Fruit fly (Drosophila melanogaster) whole organism, embryonic: Measurements from ENCODE around the gene CG45079.

Experiments used
- Aef1 ChIP-seq: fragments of 200-800 bp; sonication (Bioruptor generic); IDR thresholded peaks from 3 replicates; pipeline ENCODE4 v1.3.6; 2022; ENCODE audit warnings: missing biosample characterization, missing genetic modification characterization
- Asciz ChIP-seq: fragments of 200-800 bp; sonication (Bioruptor generic); optimal IDR thresholded peaks from 2 replicates; lab custom pipeline; 2017; ENCODE audit warnings: missing biosample characterization, mild to moderate bottlenecking, missing genetic modification characterization, missing genetic modification reagents
- CG10147 ChIP-seq: fragments of 200-800 bp; sonication (Bioruptor generic); optimal IDR thresholded peaks from 2 replicates; lab custom pipeline; 2019; ENCODE audit warnings: missing biosample characterization, mild to moderate bottlenecking, missing genetic modification characterization, moderate library complexity
- CG10462 ChIP-seq: fragments of 200-800 bp; sonication (Bioruptor generic); optimal IDR thresholded peaks from 2 replicates; lab custom pipeline; 2016; ENCODE audit warnings: missing biosample characterization, missing genetic modification characterization
- CG12391 ChIP-seq: fragments of 200-800 bp; sonication (Bioruptor generic); optimal IDR thresholded peaks from 3 replicates; lab custom pipeline; 2018; ENCODE audit warnings: missing biosample characterization, mild to moderate bottlenecking, missing genetic modification characterization, moderate library complexity
- CG13287 ChIP-seq: fragments of 200-800 bp; sonication (Bioruptor generic); IDR thresholded peaks from 2 replicates; pipeline ENCODE4 v1.3.6; 2022; ENCODE audit warnings: missing biosample characterization, missing genetic modification characterization; ENCODE audit not compliant: partially characterized antibody
- CG14014 ChIP-seq: fragments of 200-800 bp; sonication (Bioruptor generic); IDR thresholded peaks from 2 replicates; pipeline ENCODE4 v1.3.6; 2022; ENCODE audit warnings: missing biosample characterization, missing genetic modification characterization
- CG15514 ChIP-seq: fragments of 200-800 bp; sonication (Bioruptor generic); optimal IDR thresholded peaks from 3 replicates; lab custom pipeline; 2017; ENCODE audit warnings: missing biosample characterization, missing genetic modification characterization, mild to moderate bottlenecking, moderate library complexity, missing genetic modification reagents
- CG15601 ChIP-seq: fragments of 200-800 bp; sonication (Bioruptor generic); optimal IDR thresholded peaks from 3 replicates; lab custom pipeline; 2019; ENCODE audit warnings: missing biosample characterization, mild to moderate bottlenecking, missing genetic modification characterization, moderate library complexity
- CG1647 ChIP-seq: fragments of 200-800 bp; sonication (Bioruptor generic); optimal IDR thresholded peaks from 3 replicates; lab custom pipeline; 2016; ENCODE audit warnings: missing biosample characterization, missing genetic modification characterization
- CG16813 ChIP-seq: fragments of 200-800 bp; sonication (Bioruptor generic); IDR thresholded peaks from 3 replicates; pipeline ENCODE4 v1.3.6; 2022; ENCODE audit warnings: missing biosample characterization, missing genetic modification characterization; ENCODE audit not compliant: partially characterized antibody
- CG16815 ChIP-seq: fragments of 200-800 bp; sonication (Bioruptor generic); optimal IDR thresholded peaks from 3 replicates; lab custom pipeline; 2017; ENCODE audit warnings: missing biosample characterization, mild to moderate bottlenecking, missing genetic modification characterization
- CG17328 ChIP-seq: fragments of 200-800 bp; sonication (Bioruptor generic); IDR thresholded peaks from 2 replicates; pipeline ENCODE4 v1.3.6; 2022; ENCODE audit warnings: missing biosample characterization, missing genetic modification characterization
- CG17568 ChIP-seq: fragments of 200-800 bp; sonication (Bioruptor generic); optimal IDR thresholded peaks from 2 replicates; lab custom pipeline; 2018; ENCODE audit warnings: missing biosample characterization, mild to moderate bottlenecking, missing genetic modification characterization, moderate library complexity
- CG18599 ChIP-seq: fragments of 200-800 bp; sonication (Bioruptor generic); optimal IDR thresholded peaks from 3 replicates; lab custom pipeline; 2017; ENCODE audit warnings: missing biosample characterization, missing genetic modification characterization, mild to moderate bottlenecking, moderate library complexity, missing genetic modification reagents
- CG18619 ChIP-seq: fragments of 200-800 bp; sonication (Bioruptor generic); optimal IDR thresholded peaks from 3 replicates; lab custom pipeline; 2017; ENCODE audit warnings: missing biosample characterization, mild to moderate bottlenecking, missing genetic modification characterization
- CG2129 ChIP-seq: fragments of 200-800 bp; sonication (Bioruptor generic); IDR thresholded peaks from 2 replicates; pipeline ENCODE4 v1.3.6; 2022; ENCODE audit warnings: missing biosample characterization, missing genetic modification characterization; ENCODE audit not compliant: partially characterized antibody
- CG2202 ChIP-seq: fragments of 200-800 bp; sonication (Bioruptor generic); optimal IDR thresholded peaks from 2 replicates; lab custom pipeline; 2018; ENCODE audit warnings: missing biosample characterization, mild to moderate bottlenecking, missing genetic modification characterization
- CG31365 ChIP-seq: fragments of 200-800 bp; sonication (Bioruptor generic); optimal IDR thresholded peaks from 2 replicates; lab custom pipeline; 2018; ENCODE audit warnings: missing biosample characterization, mild to moderate bottlenecking, missing genetic modification characterization
- CG3163 ChIP-seq: fragments of 200-800 bp; sonication (Bioruptor generic); optimal IDR thresholded peaks from 3 replicates; lab custom pipeline; 2016; ENCODE audit warnings: missing biosample characterization, missing genetic modification characterization
- CG3838 ChIP-seq: fragments of 200-800 bp; sonication (Bioruptor generic); optimal IDR thresholded peaks from 3 replicates; lab custom pipeline; 2016; ENCODE audit warnings: missing biosample characterization, missing genetic modification characterization
- CG7928 ChIP-seq: fragments of 200-800 bp; sonication (Bioruptor generic); optimal IDR thresholded peaks from 2 replicates; lab custom pipeline; 2017; ENCODE audit warnings: missing biosample characterization, mild to moderate bottlenecking, missing genetic modification characterization
- CG7963 ChIP-seq: fragments of 200-800 bp; sonication (Bioruptor generic); IDR thresholded peaks from 3 replicates; pipeline ENCODE4 v1.3.6; 2022; ENCODE audit warnings: missing biosample characterization, missing genetic modification characterization; ENCODE audit not compliant: partially characterized antibody
- CG8281 ChIP-seq: fragments of 200-800 bp; sonication (Bioruptor generic); optimal IDR thresholded peaks from 2 replicates; lab custom pipeline; 2018; ENCODE audit warnings: missing biosample characterization, mild to moderate bottlenecking, missing genetic modification characterization, moderate library complexity
- Dad ChIP-seq: fragments of 200-800 bp; sonication (Bioruptor generic); optimal IDR thresholded peaks from 3 replicates; lab custom pipeline; 2016; ENCODE audit warnings: missing biosample characterization, missing genetic modification characterization
- Dll ChIP-seq: fragments of 200-800 bp; sonication (Bioruptor generic); IDR thresholded peaks from 4 replicates; pipeline ENCODE4 v1.3.6; 2022; ENCODE audit warnings: missing biosample characterization, missing genetic modification characterization; ENCODE audit not compliant: partially characterized antibody
- HLH3B ChIP-seq: fragments of 200-800 bp; sonication (Bioruptor generic); IDR thresholded peaks from 2 replicates; pipeline ENCODE4 v1.3.6; 2022; ENCODE audit warnings: missing biosample characterization, missing genetic modification characterization
- HLH54F ChIP-seq: fragments of 200-800 bp; sonication (Bioruptor generic); optimal IDR thresholded peaks from 3 replicates; lab custom pipeline; 2016; ENCODE audit warnings: missing biosample characterization, missing genetic modification characterization
- Hr3 ChIP-seq: fragments of 200-800 bp; sonication (Bioruptor generic); optimal IDR thresholded peaks from 3 replicates; lab custom pipeline; 2016; ENCODE audit warnings: missing biosample characterization, missing genetic modification characterization
- Poxn ChIP-seq: fragments of 200-800 bp; sonication (Bioruptor generic); IDR thresholded peaks from 2 replicates; pipeline ENCODE4 v1.3.6; 2022; ENCODE audit warnings: missing biosample characterization, missing genetic modification characterization
- cato ChIP-seq: fragments of 200-800 bp; sonication (Bioruptor generic); optimal IDR thresholded peaks from 2 replicates; lab custom pipeline; 2016; ENCODE audit warnings: missing biosample characterization, missing genetic modification characterization, borderline replicate concordance
- ci ChIP-seq: fragments of 200-800 bp; sonication (Bioruptor generic); IDR thresholded peaks from 3 replicates; pipeline ENCODE4 v1.3.6; 2022; ENCODE audit warnings: missing biosample characterization, missing genetic modification characterization
- croc ChIP-seq: fragments of 200-800 bp; sonication (Bioruptor generic); conservative IDR thresholded peaks from 3 replicates; pipeline ENCODE4 v1.3.6; 2022; ENCODE audit warnings: missing biosample characterization, missing genetic modification characterization
- ems ChIP-seq: fragments of 200-800 bp; sonication (Bioruptor generic); optimal IDR thresholded peaks from 3 replicates; lab custom pipeline; 2016; ENCODE audit warnings: missing biosample characterization, missing genetic modification characterization
- en ChIP-seq: fragments of 200-800 bp; sonication (Bioruptor generic); optimal IDR thresholded peaks from 2 replicates; lab custom pipeline; 2016; ENCODE audit warnings: missing biosample characterization, missing genetic modification characterization
- eyg ChIP-seq: fragments of 200-800 bp; sonication (Bioruptor generic); optimal IDR thresholded peaks from 3 replicates; lab custom pipeline; 2016; ENCODE audit warnings: missing biosample characterization, missing genetic modification characterization
- fd64A ChIP-seq: fragments of 200-800 bp; sonication (Bioruptor generic); optimal IDR thresholded peaks from 3 replicates; lab custom pipeline; 2018; ENCODE audit warnings: missing biosample characterization, mild to moderate bottlenecking, missing genetic modification characterization
- gem ChIP-seq: fragments of 200-800 bp; sonication (Bioruptor generic); optimal IDR thresholded peaks from 2 replicates; lab custom pipeline; 2019; ENCODE audit warnings: missing biosample characterization, mild to moderate bottlenecking, missing genetic modification characterization, moderate library complexity
- grn ChIP-seq: fragments of 200-800 bp; sonication (Bioruptor generic); optimal IDR thresholded peaks from 3 replicates; lab custom pipeline; 2017; ENCODE audit warnings: missing biosample characterization, missing genetic modification characterization
- hkb ChIP-seq, 2 experiments: fragments of 200-800 bp in 1 of 2; fragments of >200 bp in 1 of 2; sonication (Bioruptor generic) in 1 of 2; IDR thresholded peaks in 1 of 2; optimal IDR thresholded peaks in 1 of 2; 2 replicates each; pipeline versions ENCODE4 v1.3.6 to Lab custom; 2017 to 2022; ENCODE audit warnings: missing biosample characterization in 1 of 2, missing genetic modification characterization in 1 of 2
- inv ChIP-seq: fragments of 200-800 bp; sonication (Bioruptor generic); IDR thresholded peaks from 2 replicates; pipeline ENCODE4 v1.3.6; 2022; ENCODE audit warnings: missing biosample characterization, missing genetic modification characterization; ENCODE audit not compliant: partially characterized antibody
- jumu ChIP-seq: fragments of 200-800 bp; sonication (Bioruptor generic); optimal IDR thresholded peaks from 3 replicates; lab custom pipeline; 2016; ENCODE audit warnings: missing biosample characterization, missing genetic modification characterization
- pzg ChIP-seq: fragments of 200-800 bp; sonication (Bioruptor generic); optimal IDR thresholded peaks from 3 replicates; lab custom pipeline; 2018; ENCODE audit warnings: missing biosample characterization, mild to moderate bottlenecking, missing genetic modification characterization, moderate library complexity
- sd ChIP-seq: fragments of 200-800 bp; sonication (Bioruptor generic); optimal IDR thresholded peaks from 3 replicates; lab custom pipeline; 2018; ENCODE audit warnings: missing biosample characterization, mild to moderate bottlenecking, missing genetic modification characterization, moderate library complexity
- seq ChIP-seq: fragments of 200-800 bp; sonication (Bioruptor generic); IDR thresholded peaks from 2 replicates; pipeline ENCODE4 v1.3.6; 2022; ENCODE audit warnings: missing biosample characterization, missing genetic modification characterization
- sisA ChIP-seq: fragments of 200-800 bp; sonication (Bioruptor generic); IDR thresholded peaks from 2 replicates; pipeline ENCODE4 v1.3.6; 2022; ENCODE audit warnings: missing biosample characterization, missing genetic modification characterization
- tap ChIP-seq: fragments of 200-800 bp; optimal IDR thresholded peaks from 3 replicates; lab custom pipeline; 2019; ENCODE audit warnings: missing biosample characterization, mild to moderate bottlenecking, missing genetic modification characterization, moderate library complexity
- tx ChIP-seq: fragments of 200-800 bp; sonication (Bioruptor generic); optimal IDR thresholded peaks from 2 replicates; lab custom pipeline; 2016; ENCODE audit warnings: missing biosample characterization, missing genetic modification characterization
- usp ChIP-seq: fragments of >200 bp; optimal IDR thresholded peaks from 2 replicates; lab custom pipeline; 2017; ENCODE audit warnings: missing biosample characterization, missing genetic modification characterization

Gene CG45079

dm6 chr3R:17079859-17080255, 44.4 kb upstream of the CG45079 start, which contains the start of the genes Keap1 and kuk (continued):
- 0 out of 2 replicates have a peak, but pooled peaks have one; percentile 0 for TF ChIP-seq seq (GFP tag; lab: Robert Waterston, UW)
- peak; percentile 20 for TF ChIP-seq CG18619 (GFP tag; lab: Kevin White, UChicago)
- TF ChIP-seq Poxn, result no peak
- TF ChIP-seq CG16813, result peak; percentile 78
- peak; percentile 1 for TF ChIP-seq CG15601
- TF ChIP-seq CG10147 (GFP tag; lab: Kevin White, UChicago), result no peak
- TF ChIP-seq ems (GFP tag; lab: Kevin White, UChicago), result peak; percentile 47
- peak; percentile 91 for TF ChIP-seq Dll (GFP tag; lab: Robert Waterston, UW)
- peak; percentile 67 for TF ChIP-seq CG3838 (GFP tag; lab: Kevin White, UChicago)
- TF ChIP-seq CG7928 (GFP tag; lab: Kevin White, UChicago), result peak; percentile 43
- TF ChIP-seq grn (GFP tag; lab: Kevin White, UChicago), result no peak
- TF ChIP-seq CG10462, result peak; percentile 69
- peak; percentile 71 for TF ChIP-seq CG1647
- TF ChIP-seq sisA (GFP tag; lab: Robert Waterston, UW), result peak; percentile 56
- peak; percentile 91 for TF ChIP-seq CG13287 (GFP tag; lab: Robert Waterston, UW)
- peak; percentile 74 for TF ChIP-seq CG15514
- TF ChIP-seq sd (tag; lab: Kevin White, UChicago), result peak; percentile 43
- TF ChIP-seq usp (GFP tag; lab: Kevin White, UChicago), result no peak
- TF ChIP-seq en, result no peak
- TF ChIP-seq tap (tag; lab: Kevin White, UChicago), result no peak
- TF ChIP-seq CG8281 (tag; lab: Kevin White, UChicago), result no peak
- TF ChIP-seq ci (GFP tag; lab: Robert Waterston, UW), result peak; percentile 64
- TF ChIP-seq Asciz (GFP tag; lab: Kevin White, UChicago), result peak; percentile 48
- TF ChIP-seq hkb (optimal IDR thresholded peaks at IDR 0.05; lab: Kevin White, UChicago), result peak; percentile 85
- TF ChIP-seq hkb (GFP tag; IDR thresholded peaks at IDR 0.05; lab: Robert Waterston, UW), result peak; percentile 7; the same call in 1 of the 2 replicates
- TF ChIP-seq HLH3B (GFP tag; lab: Robert Waterston, UW), result no peak
- no peak for TF ChIP-seq CG2202 (tag; lab: Kevin White, UChicago)
- no peak for TF ChIP-seq Aef1
- peak; percentile 21 for TF ChIP-seq jumu (GFP tag; lab: Kevin White, UChicago)
- TF ChIP-seq CG3163 (GFP tag; lab: Kevin White, UChicago), result peak; percentile 46
- no peak for TF ChIP-seq CG7963 (GFP tag; lab: Robert Waterston, UW)
- peak; percentile 73 for TF ChIP-seq HLH54F
- no peak for TF ChIP-seq CG17568 (GFP tag; lab: Kevin White, UChicago)
- peak; percentile 51 for TF ChIP-seq tx (GFP tag; lab: Kevin White, UChicago)
- peak; percentile 38; the same call in 1 of the 2 replicates for TF ChIP-seq CG17328 (GFP tag; lab: Robert Waterston, UW)
- peak; percentile 51 for TF ChIP-seq CG14014 (GFP tag; lab: Robert Waterston, UW)
- peak; percentile 43 for TF ChIP-seq Dad (GFP tag; lab: Kevin White, UChicago)
- TF ChIP-seq inv, result peak; percentile 88
- TF ChIP-seq cato (GFP tag; lab: Kevin White, UChicago), result peak; percentile 21
- peak; percentile 64 for TF ChIP-seq Hr3 (GFP tag; lab: Kevin White, UChicago)
- peak; percentile 82 for TF ChIP-seq pzg (GFP tag; lab: Kevin White, UChicago)
- peak; percentile 66 for TF ChIP-seq CG2129 (GFP tag; lab: Robert Waterston, UW)
- peak; percentile 16 for TF ChIP-seq CG16815 (GFP tag; lab: Kevin White, UChicago)
- TF ChIP-seq CG31365, result no peak
- peak; percentile 43 for TF ChIP-seq CG18599 (GFP tag; lab: Kevin White, UChicago)
- peak; percentile 58 for TF ChIP-seq eyg (GFP tag; lab: Kevin White, UChicago)
- TF ChIP-seq CG12391, result peak; percentile 79
- TF ChIP-seq croc (GFP tag; lab: Robert Waterston, UW), result 0 out of 3 replicates have a peak, but pooled peaks have one; percentile 15
- TF ChIP-seq gem (tag; lab: Kevin White, UChicago), result peak; percentile 61
- no peak for TF ChIP-seq fd64A (GFP tag; lab: Kevin White, UChicago)
